Worm (Caenorhabditis elegans) whole organism, L3 larva: ENCODE measurements around the gene eif-3.L.

Experiments
- R02D3.7 ChIP-seq: fragments of 150-350 bp; optimal IDR thresholded peaks from 2 replicates; lab custom pipeline; 2014; ENCODE audit warnings: missing biosample characterization, missing genetic modification characterization
- aly-2 ChIP-seq: fragments of 150-350 bp; optimal IDR thresholded peaks from 2 replicates; lab custom pipeline; 2014; ENCODE audit warnings: missing biosample characterization, missing genetic modification characterization
- ceh-16 ChIP-seq: sonication (generic microtip); optimal IDR thresholded peaks from 2 replicates; lab custom pipeline; 2017; ENCODE audit warnings: missing biosample characterization, missing genetic modification characterization
- ceh-28 ChIP-seq: fragments of 150-350 bp; optimal IDR thresholded peaks from 2 replicates; lab custom pipeline; 2014; ENCODE audit warnings: missing biosample characterization, missing genetic modification reagents, missing genetic modification characterization
- ceh-82 ChIP-seq: fragments of 150-350 bp; optimal IDR thresholded peaks from 2 replicates; lab custom pipeline; 2014; ENCODE audit warnings: missing biosample characterization, missing genetic modification characterization
- ceh-9 ChIP-seq: sonication (generic microtip); optimal IDR thresholded peaks from 2 replicates; lab custom pipeline; 2018; ENCODE audit warnings: missing biosample characterization, missing genetic modification characterization
- daf-12 ChIP-seq: fragments of 150-350 bp; optimal IDR thresholded peaks from 2 replicates; lab custom pipeline; 2014; ENCODE audit warnings: missing biosample characterization, missing genetic modification reagents, missing genetic modification characterization
- elt-2 ChIP-seq: sonication (generic microtip); optimal IDR thresholded peaks from 2 replicates; lab custom pipeline; 2016; ENCODE audit warnings: missing genetic modification reagents, mild to moderate bottlenecking, missing genetic modification characterization, missing compliant biosample characterization
- elt-3 ChIP-seq, 3 experiments: fragments of 150-350 bp in 1 of 3; sonication (generic microtip) in 2 of 3; optimal IDR thresholded peaks; 2 replicates in 2 of 3; 4 replicates in 1 of 3; lab custom pipeline; 2014 to 2017; ENCODE audit warnings: missing biosample characterization in 3 of 3, missing genetic modification characterization in 3 of 3
- eor-1 ChIP-seq, 2 experiments: fragments of 150-350 bp; optimal IDR thresholded peaks; 2 replicates each; lab custom pipeline; 2014 to 2018; ENCODE audit warnings: missing biosample characterization in 2 of 2, missing genetic modification characterization in 2 of 2
- fkh-10 ChIP-seq: sonication (generic microtip); optimal IDR thresholded peaks from 2 replicates; lab custom pipeline; 2017; ENCODE audit warnings: missing biosample characterization, missing genetic modification reagents, missing genetic modification characterization
- fkh-2 ChIP-seq: fragments of 150-350 bp; optimal IDR thresholded peaks from 2 replicates; lab custom pipeline; 2014; ENCODE audit warnings: missing biosample characterization, missing genetic modification reagents, missing genetic modification characterization
- fos-1 ChIP-seq: fragments of 150-350 bp; optimal IDR thresholded peaks from 2 replicates; lab custom pipeline; 2014; ENCODE audit warnings: missing biosample characterization, missing genetic modification characterization
- hmg-11 ChIP-seq: sonication (generic microtip); optimal IDR thresholded peaks from 2 replicates; lab custom pipeline; 2016; ENCODE audit warnings: missing genetic modification characterization, missing compliant biosample characterization
- jun-1 ChIP-seq: fragments of 150-350 bp; optimal IDR thresholded peaks from 2 replicates; lab custom pipeline; 2014; ENCODE audit warnings: missing biosample characterization, missing genetic modification reagents, missing genetic modification characterization
- lin-39 ChIP-seq: fragments of 150-350 bp; optimal IDR thresholded peaks from 2 replicates; lab custom pipeline; 2018; ENCODE audit warnings: missing biosample characterization, missing genetic modification reagents, missing genetic modification characterization
- lsy-12 ChIP-seq: sonication (generic microtip); optimal IDR thresholded peaks from 2 replicates; lab custom pipeline; 2016; ENCODE audit warnings: mild to moderate bottlenecking, missing genetic modification characterization, missing compliant biosample characterization
- mdl-1 ChIP-seq: fragments of 150-350 bp; optimal IDR thresholded peaks from 2 replicates; lab custom pipeline; 2014; ENCODE audit warnings: missing biosample characterization, missing genetic modification characterization
- mml-1 ChIP-seq: fragments of 150-350 bp; sonication (generic microtip); optimal IDR thresholded peaks from 3 replicates; lab custom pipeline; 2014; ENCODE audit warnings: missing biosample characterization, missing genetic modification characterization
- nfya-1 ChIP-seq: sonication (generic microtip); optimal IDR thresholded peaks from 2 replicates; lab custom pipeline; 2017; ENCODE audit warnings: missing genetic modification characterization, mild to moderate bottlenecking, missing compliant biosample characterization, antibody characterized with exemption, moderate library complexity; ENCODE audit not compliant: insufficient read depth
- nhr-11 ChIP-seq: fragments of 150-350 bp; optimal IDR thresholded peaks from 2 replicates; lab custom pipeline; 2014; ENCODE audit warnings: missing biosample characterization, missing genetic modification characterization
- nhr-23 ChIP-seq: fragments of 150-350 bp; optimal IDR thresholded peaks from 2 replicates; lab custom pipeline; 2014; ENCODE audit warnings: missing biosample characterization, missing genetic modification reagents, missing genetic modification characterization
- nhr-237 ChIP-seq: fragments of 150-350 bp; optimal IDR thresholded peaks from 2 replicates; lab custom pipeline; 2014; ENCODE audit warnings: missing biosample characterization, missing genetic modification characterization
- nhr-25 ChIP-seq: sonication (generic microtip); optimal IDR thresholded peaks from 2 replicates; lab custom pipeline; 2017; ENCODE audit warnings: missing biosample characterization, missing genetic modification characterization
- nhr-28 ChIP-seq: fragments of 150-350 bp; optimal IDR thresholded peaks from 2 replicates; lab custom pipeline; 2014; ENCODE audit warnings: missing biosample characterization, missing genetic modification characterization
- nhr-43 ChIP-seq: sonication (generic microtip); optimal IDR thresholded peaks from 2 replicates; lab custom pipeline; 2016; ENCODE audit warnings: mild to moderate bottlenecking, missing genetic modification characterization, missing compliant biosample characterization; ENCODE audit not compliant: poor library complexity, severe bottlenecking
- nhr-67 ChIP-seq: fragments of 150-350 bp; optimal IDR thresholded peaks from 2 replicates; lab custom pipeline; 2014; ENCODE audit warnings: missing biosample characterization, missing genetic modification characterization
- nhr-76 ChIP-seq: fragments of 150-350 bp; sonication (generic microtip); optimal IDR thresholded peaks from 5 replicates; lab custom pipeline; 2014; ENCODE audit warnings: missing biosample characterization, missing genetic modification characterization
- nhr-77 ChIP-seq: fragments of 150-350 bp; optimal IDR thresholded peaks from 2 replicates; lab custom pipeline; 2014; ENCODE audit warnings: missing biosample characterization, missing genetic modification characterization
- pha-4 ChIP-seq: fragments of 150-350 bp; optimal IDR thresholded peaks from 2 replicates; lab custom pipeline; 2014; ENCODE audit warnings: missing biosample characterization, missing genetic modification reagents, missing genetic modification characterization
- pqm-1 ChIP-seq: fragments of 150-350 bp; optimal IDR thresholded peaks from 2 replicates; lab custom pipeline; 2017; ENCODE audit warnings: missing biosample characterization, missing genetic modification characterization, inconsistent platforms
- sea-2 ChIP-seq: fragments of 150-350 bp; sonication (generic microtip); optimal IDR thresholded peaks from 4 replicates; lab custom pipeline; 2014; ENCODE audit warnings: missing biosample characterization, missing genetic modification reagents, missing genetic modification characterization
- skn-1 ChIP-seq: fragments of 150-350 bp; optimal IDR thresholded peaks from 2 replicates; lab custom pipeline; 2014; ENCODE audit warnings: missing biosample characterization, missing genetic modification characterization
- snpc-4 ChIP-seq: fragments of 150-350 bp; optimal IDR thresholded peaks from 2 replicates; lab custom pipeline; 2014; ENCODE audit warnings: missing biosample characterization, missing genetic modification characterization
- tbx-2 ChIP-seq: sonication (generic microtip); optimal IDR thresholded peaks from 2 replicates; lab custom pipeline; 2016; ENCODE audit warnings: mild to moderate bottlenecking, missing genetic modification characterization, missing compliant biosample characterization
- unc-39 ChIP-seq: sonication (generic microtip); optimal IDR thresholded peaks from 4 replicates; lab custom pipeline; 2017; ENCODE audit warnings: missing biosample characterization, missing genetic modification characterization
- zag-1 ChIP-seq: fragments of 150-350 bp; optimal IDR thresholded peaks from 2 replicates; lab custom pipeline; 2014; ENCODE audit warnings: missing biosample characterization, missing genetic modification characterization
- ztf-11 ChIP-seq: fragments of 150-350 bp; optimal IDR thresholded peaks from 2 replicates; lab custom pipeline; 2014; ENCODE audit warnings: missing biosample characterization, missing genetic modification characterization
- ztf-4 ChIP-seq: fragments of 150-350 bp; optimal IDR thresholded peaks from 2 replicates; lab custom pipeline; 2014; ENCODE audit warnings: missing biosample characterization, missing genetic modification characterization

The eif-3.L gene

ce11 chrII:5577060-5577459, 45.2 kb downstream of the eif-3.L start:
- peak; percentile 24 for TF ChIP-seq lin-39 (tag; lab: Kevin White, UChicago)
- no peak for TF ChIP-seq ceh-82 (tag; lab: Kevin White, UChicago)
- TF ChIP-seq pqm-1, result no peak
- peak; percentile 61 for TF ChIP-seq nhr-43 (tag; lab: Kevin White, UChicago)
- peak; percentile 33 for TF ChIP-seq nfya-1 (tag; lab: Kevin White, UChicago)
- peak; percentile 60 for TF ChIP-seq elt-2 (tag; lab: Kevin White, UChicago)
- peak; percentile 47 for TF ChIP-seq jun-1
- TF ChIP-seq lsy-12 (tag; lab: Kevin White, UChicago), result no peak
- peak; percentile 34 for TF ChIP-seq pha-4 (tag; lab: Kevin White, UChicago)
- TF ChIP-seq snpc-4 (tag; lab: Kevin White, UChicago), result peak; percentile 55

- TF ChIP-seq ceh-9 (tag; lab: Kevin White, UChicago), result no peak
- no peak for TF ChIP-seq R02D3.7 (tag; lab: Kevin White, UChicago)
- no peak for TF ChIP-seq nhr-28 (tag; lab: Kevin White, UChicago)
- TF ChIP-seq pqm-1, result no peak
- TF ChIP-seq nhr-43 (tag; lab: Kevin White, UChicago), result peak; percentile 13
- TF ChIP-seq sea-2, result no peak
- no peak for TF ChIP-seq nhr-76 (tag; lab: Kevin White, UChicago)
- no peak for TF ChIP-seq fos-1 (tag; lab: Kevin White, UChicago)
- TF ChIP-seq elt-2 (tag; lab: Kevin White, UChicago), result peak; percentile 26
Measured at ce11 chrII:5574925-5575324, 47.4 kb downstream of the eif-3.L start.

ce11 chrII:5572082-5572746, 50.1 kb downstream of the eif-3.L start:
- TF ChIP-seq tbx-2 (tag; lab: Kevin White, UChicago) (no peak), nhr-25 (tag; lab: Kevin White, UChicago) (no peak), nhr-67 (no peak), eor-1 (tag; optimal IDR thresholded peaks at IDR 0.05; lab: Kevin White, UChicago) (no peak), sea-2 (no peak), ztf-4 (tag; lab: Kevin White, UChicago) (no peak), fos-1 (tag; lab: Kevin White, UChicago) (no peak), nhr-43 (tag; lab: Kevin White, UChicago) (peak; percentile 90), mdl-1 (tag; lab: Kevin White, UChicago) (no peak), daf-12 (no peak), nhr-76 (tag; lab: Kevin White, UChicago) (no peak), ztf-11 (tag; lab: Kevin White, UChicago) (no peak), unc-39 (tag; lab: Kevin White, UChicago) (no peak), ceh-16 (no peak), fkh-10 (GFP tag; lab: Kevin White, UChicago) (no peak), fkh-2 (tag; lab: Kevin White, UChicago) (no peak), elt-2 (tag; lab: Kevin White, UChicago) (peak; percentile 80), nhr-28 (tag; lab: Kevin White, UChicago) (no peak), skn-1 (tag; lab: Kevin White, UChicago) (peak; percentile 48), ceh-28 (no peak), lin-39 (tag; lab: Kevin White, UChicago) (no peak), ceh-82 (tag; lab: Kevin White, UChicago) (no peak), nhr-11 (no peak), zag-1 (no peak), elt-3 (tag; optimal IDR thresholded peaks at IDR 0.05; lab: Kevin White, UChicago) (no peak), R02D3.7 (tag; lab: Kevin White, UChicago) (no peak), pqm-1 (peak; percentile 7), pha-4 (tag; lab: Kevin White, UChicago) (peak; percentile 27), snpc-4 (tag; lab: Kevin White, UChicago) (no peak), nfya-1 (tag; lab: Kevin White, UChicago) (peak; percentile 35), nhr-23 (tag; lab: Kevin White, UChicago) (peak; percentile 66), nhr-77 (no peak), aly-2 (tag; lab: Kevin White, UChicago) (no peak), mml-1 (tag; lab: Kevin White, UChicago) (no peak), nhr-237 (tag; lab: Kevin White, UChicago) (no peak), jun-1 (no peak), hmg-11 (tag; lab: Kevin White, UChicago) (no peak)
